Worm (Caenorhabditis elegans) whole organism, young adult: ENCODE measurements around the gene abu-8.

Experiments
- C17E4.6 ChIP-seq: fragments of 200-800 bp; sonication (Bioruptor generic); IDR thresholded peaks from 2 replicates; pipeline ENCODE4 v1.3.6; 2022; ENCODE audit warnings: missing genetic modification reagents, missing genetic modification characterization, missing compliant biosample characterization
- F10E7.11 ChIP-seq: sonication (generic microtip); optimal IDR thresholded peaks from 2 replicates; lab custom pipeline; 2017; ENCODE audit warnings: mild to moderate bottlenecking, missing genetic modification characterization, moderate library complexity, missing compliant biosample characterization
- snpc-1.1 ChIP-seq: sonication (generic microtip); optimal IDR thresholded peaks from 2 replicates; lab custom pipeline; 2017; ENCODE audit warnings: missing genetic modification characterization, mild to moderate bottlenecking, missing compliant biosample characterization, antibody characterized with exemption, moderate library complexity, missing genotype, missing genetic modification reagents; ENCODE audit not compliant: insufficient read depth

DNA sequence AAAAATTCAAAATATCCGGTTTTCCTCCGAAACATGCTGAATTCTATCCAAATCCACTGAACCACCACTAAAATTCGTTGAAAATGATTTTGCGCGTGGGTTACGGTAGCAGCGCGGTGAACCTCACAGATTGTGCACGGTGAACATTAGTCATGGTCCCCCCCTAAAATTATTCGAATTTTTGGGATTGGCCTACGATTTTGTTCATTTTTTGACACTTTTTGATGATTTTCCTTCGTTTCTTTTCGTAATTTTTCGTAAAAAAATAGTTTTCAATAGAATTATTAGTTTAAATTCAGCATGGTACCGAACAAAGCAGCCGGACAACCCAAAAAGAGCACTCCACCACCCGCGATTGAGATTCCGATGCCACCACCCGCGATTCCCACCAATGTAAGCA lies 12.8 kb downstream of the abu-8 start, which contains the start of gene C03A7.2:
- TF ChIP-seq F10E7.11, result no peak
- no peak for TF ChIP-seq snpc-1.1
- TF ChIP-seq C17E4.6 (GFP tag; lab: Robert Waterston, UW), result no peak
